Worm (Caenorhabditis elegans) whole organism, late embryonic: ENCODE data around the gene Y52D5A.2.
"Not testable (repeated sequence)": the region's sequence is repeated elsewhere in the genome, so short reads cannot be mapped to it uniquely, and the experiment has no call there.

Experiments
- K09A11.1 ChIP-seq: sonication (generic microtip); optimal IDR thresholded peaks from 2 replicates; lab custom pipeline; 2017; ENCODE audit warnings: antibody characterized with exemption, mild to moderate bottlenecking, missing genetic modification characterization, missing compliant biosample characterization; ENCODE audit not compliant: insufficient read depth
- T23F11.4 ChIP-seq: fragments of 200-800 bp; sonication (Bioruptor generic); optimal IDR thresholded peaks from 2 replicates; lab custom pipeline; 2018; ENCODE audit warnings: mild to moderate bottlenecking, missing genetic modification characterization, missing compliant biosample characterization
- ahr-1 ChIP-seq: sonication (generic microtip); optimal IDR thresholded peaks from 2 replicates; lab custom pipeline; 2016; ENCODE audit warnings: missing genetic modification characterization, missing compliant biosample characterization
- ceh-14 ChIP-seq: sonication (generic microtip); optimal IDR thresholded peaks from 2 replicates; lab custom pipeline; 2016; ENCODE audit warnings: missing genotype, missing genetic modification characterization, missing compliant biosample characterization
- ceh-18 ChIP-seq: sonication (generic microtip); optimal IDR thresholded peaks from 2 replicates; lab custom pipeline; 2016; ENCODE audit warnings: missing genetic modification characterization, missing compliant biosample characterization
- ceh-30 ChIP-seq: fragments of 150-350 bp; optimal IDR thresholded peaks from 2 replicates; lab custom pipeline; 2014; ENCODE audit warnings: missing biosample characterization, missing genetic modification characterization
- ceh-48 ChIP-seq: sonication (generic microtip); optimal IDR thresholded peaks from 2 replicates; lab custom pipeline; 2016; ENCODE audit warnings: missing genetic modification characterization, inconsistent platforms, missing compliant biosample characterization
- ceh-6 ChIP-seq: fragments of 200-800 bp; sonication (Bioruptor generic); optimal IDR thresholded peaks from 2 replicates; lab custom pipeline; 2018; ENCODE audit warnings: mild to moderate bottlenecking, missing genetic modification characterization, missing compliant biosample characterization
- ceh-9 ChIP-seq: sonication (generic microtip); optimal IDR thresholded peaks from 2 replicates; lab custom pipeline; 2016; ENCODE audit warnings: mild to moderate bottlenecking, missing genetic modification characterization, inconsistent platforms, missing compliant biosample characterization
- elt-2 ChIP-seq: sonication (generic microtip); optimal IDR thresholded peaks from 2 replicates; lab custom pipeline; 2016; ENCODE audit warnings: missing genetic modification reagents, missing genetic modification characterization, missing compliant biosample characterization
- ets-4 ChIP-seq: sonication (generic microtip); optimal IDR thresholded peaks from 2 replicates; lab custom pipeline; 2016; ENCODE audit warnings: missing genetic modification characterization, missing compliant biosample characterization
- eyg-1 ChIP-seq: sonication (generic microtip); optimal IDR thresholded peaks from 2 replicates; lab custom pipeline; 2016; ENCODE audit warnings: missing genotype, missing genetic modification characterization, missing compliant biosample characterization
- fax-1 ChIP-seq: sonication (generic microtip); optimal IDR thresholded peaks from 2 replicates; lab custom pipeline; 2016; ENCODE audit warnings: missing genotype, missing genetic modification characterization, missing compliant biosample characterization
- hlh-13 ChIP-seq: fragments of 200-800 bp; sonication (Bioruptor generic); optimal IDR thresholded peaks from 2 replicates; lab custom pipeline; 2018; ENCODE audit warnings: mild to moderate bottlenecking, missing genetic modification characterization, missing compliant biosample characterization
- hlh-30 ChIP-seq: sonication (generic microtip); optimal IDR thresholded peaks from 2 replicates; lab custom pipeline; 2017; ENCODE audit warnings: antibody characterized with exemption, missing genetic modification characterization, missing compliant biosample characterization; ENCODE audit not compliant: insufficient read depth
- hlh-6 ChIP-seq: sonication (generic microtip); optimal IDR thresholded peaks from 2 replicates; lab custom pipeline; 2016; ENCODE audit warnings: missing genotype, missing genetic modification characterization, missing compliant biosample characterization
- lim-6 ChIP-seq: sonication (generic microtip); optimal IDR thresholded peaks from 2 replicates; lab custom pipeline; 2016; ENCODE audit warnings: missing genetic modification characterization, missing compliant biosample characterization
- mec-3 ChIP-seq: sonication (generic microtip); optimal IDR thresholded peaks from 2 replicates; lab custom pipeline; 2016; ENCODE audit warnings: borderline replicate concordance, missing genetic modification characterization, missing compliant biosample characterization
- nfya-1 ChIP-seq: sonication (generic microtip); optimal IDR thresholded peaks from 2 replicates; lab custom pipeline; 2017; ENCODE audit warnings: missing genetic modification characterization, mild to moderate bottlenecking, missing compliant biosample characterization, antibody characterized with exemption, moderate library complexity
- nhr-232 ChIP-seq: sonication (generic microtip); optimal IDR thresholded peaks from 2 replicates; lab custom pipeline; 2016; ENCODE audit warnings: missing genetic modification characterization, missing compliant biosample characterization
- npax-4 ChIP-seq: sonication (generic microtip); optimal IDR thresholded peaks from 2 replicates; lab custom pipeline; 2016; ENCODE audit warnings: missing genetic modification characterization, missing compliant biosample characterization
- odd-2 ChIP-seq: sonication (generic microtip); optimal IDR thresholded peaks from 2 replicates; lab custom pipeline; 2017; ENCODE audit warnings: antibody characterized with exemption, mild to moderate bottlenecking, missing genetic modification characterization, missing compliant biosample characterization
- pag-3 ChIP-seq: sonication (generic microtip); optimal IDR thresholded peaks from 2 replicates; lab custom pipeline; 2016; ENCODE audit warnings: missing compliant biosample characterization, missing genetic modification characterization, borderline replicate concordance
- pat-9 ChIP-seq: fragments of 200-800 bp; sonication (Bioruptor generic); optimal IDR thresholded peaks from 2 replicates; lab custom pipeline; 2018; ENCODE audit warnings: mild to moderate bottlenecking, missing genetic modification characterization, moderate library complexity, missing compliant biosample characterization
- pha-2 ChIP-seq: sonication (generic microtip); optimal IDR thresholded peaks from 2 replicates; lab custom pipeline; 2017; ENCODE audit warnings: mild to moderate bottlenecking, missing genetic modification characterization, missing compliant biosample characterization
- pha-4 ChIP-seq: fragments of 150-350 bp; optimal IDR thresholded peaks from 2 replicates; lab custom pipeline; 2018; ENCODE audit warnings: missing biosample characterization, missing genetic modification reagents, missing genetic modification characterization
- pros-1 ChIP-seq: fragments of 150-350 bp; optimal IDR thresholded peaks from 2 replicates; lab custom pipeline; 2014; ENCODE audit warnings: missing biosample characterization, missing genetic modification reagents, missing genetic modification characterization
- rnt-1 ChIP-seq: sonication (generic microtip); optimal IDR thresholded peaks from 2 replicates; lab custom pipeline; 2016; ENCODE audit warnings: missing genetic modification characterization, missing compliant biosample characterization
- sdc-2 ChIP-seq: sonication (generic microtip); optimal IDR thresholded peaks from 2 replicates; lab custom pipeline; 2016; ENCODE audit warnings: missing genotype, missing genetic modification characterization, missing compliant biosample characterization
- syd-9 ChIP-seq: sonication (generic microtip); optimal IDR thresholded peaks from 2 replicates; lab custom pipeline; 2016; ENCODE audit warnings: mild to moderate bottlenecking, missing genetic modification characterization, moderate library complexity, missing compliant biosample characterization
- tbx-2 ChIP-seq: sonication (generic microtip); optimal IDR thresholded peaks from 2 replicates; lab custom pipeline; 2016; ENCODE audit warnings: missing genetic modification characterization, missing compliant biosample characterization
- tbx-7 ChIP-seq: sonication (generic microtip); optimal IDR thresholded peaks from 2 replicates; lab custom pipeline; 2016; ENCODE audit warnings: missing genotype, missing genetic modification characterization, missing compliant biosample characterization
- unc-42 ChIP-seq: sonication (generic microtip); optimal IDR thresholded peaks from 2 replicates; lab custom pipeline; 2016; ENCODE audit warnings: missing genotype, missing genetic modification characterization, missing compliant biosample characterization
- unc-86 ChIP-seq: sonication (generic microtip); optimal IDR thresholded peaks from 2 replicates; lab custom pipeline; 2016; ENCODE audit warnings: missing genetic modification characterization, missing compliant biosample characterization
- ztf-16 ChIP-seq: sonication (generic microtip); optimal IDR thresholded peaks from 2 replicates; lab custom pipeline; 2017; ENCODE audit warnings: missing genetic modification characterization, missing compliant biosample characterization

The Y52D5A.2 gene

DNA sequence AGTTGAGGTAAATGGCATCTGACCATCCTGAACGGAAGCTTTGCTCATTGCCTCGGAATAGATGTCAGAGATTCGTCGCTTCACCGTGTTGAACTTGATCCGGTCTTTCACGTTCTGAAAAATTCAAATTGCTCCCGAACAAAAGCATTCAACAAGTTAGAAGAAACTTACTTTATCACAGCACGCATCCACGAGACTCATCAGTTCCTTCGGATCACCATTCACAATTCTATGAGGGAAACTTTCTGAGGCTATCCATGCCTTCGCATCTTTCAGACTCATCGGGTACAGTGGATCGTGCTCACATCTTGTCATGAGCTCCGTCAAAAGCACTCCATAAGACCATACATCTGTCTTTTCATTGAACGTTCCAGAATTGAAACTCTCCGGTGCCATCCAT, 1.5 kb downstream of the Y52D5A.2 start:
- no peak for TF ChIP-seq pros-1 (tag; lab: Kevin White, UChicago)
- no peak for TF ChIP-seq ceh-18 (tag; lab: Kevin White, UChicago)
- no peak for TF ChIP-seq pha-4 (tag; lab: Kevin White, UChicago)
- no peak for TF ChIP-seq eyg-1
- no peak for TF ChIP-seq ceh-14
- TF ChIP-seq ceh-48 (tag; lab: Kevin White, UChicago): no peak
- no peak for TF ChIP-seq lim-6 (tag; lab: Kevin White, UChicago)
- TF ChIP-seq nhr-232: no peak
- no peak for TF ChIP-seq sdc-2 (tag; lab: Kevin White, UChicago)
- TF ChIP-seq ceh-9: no peak
- no peak for TF ChIP-seq hlh-13 (GFP tag; lab: Kevin White, UChicago)
- TF ChIP-seq nfya-1 (tag; lab: Kevin White, UChicago): no peak

DNA sequence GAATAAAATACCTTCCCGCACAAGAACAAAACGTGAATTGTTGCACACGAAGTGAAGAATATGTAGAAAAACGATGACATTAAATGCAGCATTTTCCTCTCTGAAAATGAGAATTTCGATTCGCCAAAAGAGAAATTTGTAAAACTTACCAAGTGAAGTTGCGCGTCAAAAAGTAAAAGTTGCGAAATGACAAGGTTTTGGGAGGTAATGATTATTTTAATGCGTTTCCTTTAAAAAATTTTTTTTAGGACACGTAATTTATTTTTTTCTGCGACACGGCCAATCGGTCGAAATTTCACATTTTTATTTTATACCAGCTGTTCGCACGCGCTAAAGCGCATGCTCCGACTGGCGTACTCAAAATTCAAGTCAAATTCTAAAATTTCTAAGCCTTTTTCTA, 8.3 kb downstream of the Y52D5A.2 start, which contains the start of gene Y4C6A.3:
Gene Y4C6A.3, minus strand, starts transcription at position 101 of the 400 bp plus-strand sequence.
- not testable (repeated sequence) for TF ChIP-seq T23F11.4 (GFP tag; lab: Kevin White, UChicago); ahr-1 (tag; lab: Kevin White, UChicago); ceh-14

DNA sequence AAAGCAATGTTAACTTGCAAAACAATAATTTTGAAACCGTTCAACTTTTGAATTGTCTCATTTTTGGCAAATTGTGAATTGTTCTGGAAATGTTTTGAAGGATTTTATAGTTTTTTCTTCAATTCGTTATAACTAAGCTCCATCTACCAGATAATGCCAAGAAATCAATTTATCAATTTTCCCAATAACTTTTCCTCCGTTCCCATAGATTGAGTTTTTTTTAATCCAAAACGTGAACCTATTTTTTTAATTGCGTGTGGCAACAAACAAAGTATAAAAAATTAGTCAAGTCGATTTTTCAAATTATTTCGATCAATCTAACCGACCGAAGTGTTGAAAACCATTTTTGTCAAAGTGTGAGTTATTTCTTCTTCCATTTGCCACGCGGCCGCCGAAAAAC, 11.6 kb downstream of the Y52D5A.2 start, which contains the start of gene Y4C6A.4:
Gene Y4C6A.4, plus strand, starts transcription at position 301 of the 400 bp plus-strand sequence.
- no peak for TF ChIP-seq rnt-1
- TF ChIP-seq ceh-30: no peak
- TF ChIP-seq odd-2: no peak
- TF ChIP-seq pag-3 (tag; lab: Kevin White, UChicago): no peak
- no peak for TF ChIP-seq pat-9 (tag; lab: Kevin White, UChicago)
- TF ChIP-seq T23F11.4 (GFP tag; lab: Kevin White, UChicago): no peak
- no peak for TF ChIP-seq ets-4 (tag; lab: Kevin White, UChicago)

DNA sequence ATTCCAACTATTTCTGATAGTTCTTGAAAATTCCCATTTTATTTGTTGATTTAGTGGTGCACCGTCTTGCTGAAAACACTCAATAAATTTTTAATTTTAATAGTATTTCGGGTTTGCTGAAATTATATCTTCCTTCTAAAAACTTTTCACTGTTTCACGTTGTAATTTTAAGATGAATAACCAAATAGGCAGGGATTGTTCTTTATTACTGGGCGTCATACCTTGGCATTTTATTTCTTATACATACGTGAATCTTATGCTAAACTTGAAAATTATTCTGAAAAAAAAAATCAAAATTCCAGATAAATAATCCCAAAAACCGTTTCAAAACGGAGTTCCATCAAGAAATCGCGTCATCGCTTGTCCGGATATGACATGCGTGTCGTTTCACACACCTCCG, 25.6 kb downstream of the Y52D5A.2 start, which contains the start of gene mgl-3:
Gene mgl-3, plus strand, starts transcription at position 301 of the 400 bp plus-strand sequence.
- TF ChIP-seq nfya-1 (tag; lab: Kevin White, UChicago) (no peak), syd-9 (tag; lab: Kevin White, UChicago) (no peak)

DNA sequence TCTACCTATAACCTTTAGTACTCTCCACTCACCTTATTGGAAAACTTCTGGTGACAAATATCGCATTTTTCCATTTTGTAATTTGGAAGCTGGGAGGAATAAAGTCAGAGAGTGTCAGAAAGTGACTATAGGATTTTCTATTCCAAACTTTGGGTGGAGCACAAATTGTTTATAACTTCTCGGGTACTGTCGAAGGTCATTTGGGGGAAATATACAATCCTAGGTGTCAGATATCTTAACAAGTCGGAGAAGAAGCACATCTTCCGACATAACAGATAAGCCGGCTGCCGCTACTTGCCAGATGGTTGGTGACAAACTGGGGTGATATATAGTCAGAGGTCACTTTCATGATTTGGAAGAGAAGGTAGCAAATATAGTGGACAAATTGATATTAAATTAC, 45.2 kb downstream of the Y52D5A.2 start, which contains the start of gene ehn-3:
Gene ehn-3, minus strand, starts transcription at position 101 of the 400 bp plus-strand sequence.
- TF ChIP-seq npax-4 (tag; lab: Kevin White, UChicago): no peak
- TF ChIP-seq T23F11.4 (GFP tag; lab: Kevin White, UChicago): no peak
- TF ChIP-seq nhr-232: no peak
- no peak for TF ChIP-seq hlh-6 (tag; lab: Kevin White, UChicago)
- no peak for TF ChIP-seq mec-3 (tag; lab: Kevin White, UChicago)
- no peak for TF ChIP-seq eyg-1
- no peak for TF ChIP-seq pat-9 (tag; lab: Kevin White, UChicago)
- TF ChIP-seq lim-6 (tag; lab: Kevin White, UChicago): no peak
- no peak for TF ChIP-seq elt-2
- TF ChIP-seq unc-86: no peak
- TF ChIP-seq unc-42: no peak
- no peak for TF ChIP-seq ztf-16
- no peak for TF ChIP-seq K09A11.1 (tag; lab: Kevin White, UChicago)
- TF ChIP-seq hlh-30 (tag; lab: Kevin White, UChicago): no peak
- TF ChIP-seq tbx-7 (tag; lab: Kevin White, UChicago): no peak
- TF ChIP-seq ceh-6 (GFP tag; lab: Kevin White, UChicago): no peak
- TF ChIP-seq fax-1 (tag; lab: Kevin White, UChicago): no peak
- TF ChIP-seq pha-2 (tag; lab: Kevin White, UChicago): no peak
- TF ChIP-seq tbx-2 (tag; lab: Kevin White, UChicago): no peak
- TF ChIP-seq pha-4 (tag; lab: Kevin White, UChicago): no peak
